Fruit fly (Drosophila melanogaster) whole organism, adult: Measurements from ENCODE around the gene Lrrk.

Experiments used
- CG1620 ChIP-seq: fragments of 200-800 bp; sonication (Bioruptor generic); optimal IDR thresholded peaks from 2 replicates; lab custom pipeline; 2016; ENCODE audit warnings: missing biosample characterization, missing genetic modification characterization
- Clk ChIP-seq: fragments of 200-800 bp; sonication (Bioruptor generic); optimal IDR thresholded peaks from 2 replicates; lab custom pipeline; 2017; ENCODE audit warnings: missing biosample characterization, missing genetic modification characterization
- Hr96 ChIP-seq: fragments of 200-800 bp; sonication (Bioruptor generic); optimal IDR thresholded peaks from 2 replicates; lab custom pipeline; 2016; ENCODE audit warnings: missing biosample characterization, missing genetic modification characterization
- cic ChIP-seq: fragments of 200-800 bp; sonication (Bioruptor generic); optimal IDR thresholded peaks from 2 replicates; lab custom pipeline; 2017; ENCODE audit warnings: missing biosample characterization, mild to moderate bottlenecking, missing genetic modification characterization, moderate library complexity
- kay ChIP-seq: fragments of 200-800 bp; sonication (Bioruptor generic); peaks from one replicate; lab custom pipeline; 2016; ENCODE audit warnings: missing biosample characterization, missing genetic modification characterization, borderline replicate concordance
- ovo ChIP-seq: fragments of 200-800 bp; sonication (Bioruptor generic); optimal IDR thresholded peaks from 2 replicates; lab custom pipeline; 2016; ENCODE audit warnings: missing biosample characterization, missing genetic modification characterization
- pad ChIP-seq: fragments of 200-800 bp; sonication (Bioruptor generic); optimal IDR thresholded peaks from 3 replicates; lab custom pipeline; 2017; ENCODE audit warnings: missing biosample characterization, missing genetic modification characterization, mild to moderate bottlenecking, moderate library complexity, missing genetic modification reagents
- tj ChIP-seq: fragments of 200-800 bp; sonication (Bioruptor generic); optimal IDR thresholded peaks from 3 replicates; lab custom pipeline; 2017; ENCODE audit warnings: missing biosample characterization, mild to moderate bottlenecking, missing genetic modification characterization, moderate library complexity

- no peak for TF ChIP-seq kay (GFP tag; lab: Kevin White, UChicago)
- TF ChIP-seq cic (GFP tag; lab: Kevin White, UChicago) = no peak
- no peak for TF ChIP-seq CG1620 (GFP tag; lab: Kevin White, UChicago)
- TF ChIP-seq Clk = no peak
- no peak for TF ChIP-seq ovo
- no peak for TF ChIP-seq Hr96 (GFP tag; lab: Kevin White, UChicago)
- TF ChIP-seq pad (GFP tag; lab: Kevin White, UChicago) = no peak
- peak; percentile 10 for TF ChIP-seq tj (GFP tag; lab: Kevin White, UChicago)
These were observed 38.8 kb upstream of the Lrrk start for dm6 chr3R:20596337-20596962.
